Fruit fly (Drosophila melanogaster) whole organism, prepupa: ENCODE results near the gene RIOK2.

Source experiments
- Gug ChIP-seq: fragments of 200-800 bp; sonication (Bioruptor generic); IDR thresholded peaks from 2 replicates; pipeline ENCODE4 v1.3.6; 2022; ENCODE audit warnings: missing biosample characterization, missing genetic modification characterization
- Sox102F ChIP-seq: fragments of 200-800 bp; sonication (Bioruptor generic); optimal IDR thresholded peaks from 2 replicates; lab custom pipeline; 2016; ENCODE audit warnings: missing biosample characterization, mild to moderate bottlenecking, missing genetic modification characterization

- TF ChIP-seq Gug (GFP tag; lab: Robert Waterston, UW) (no peak), Sox102F (GFP tag; lab: Kevin White, UChicago) (no peak)
Observed at dm6 chr3R:25219018-25219417, 46.6 kb upstream of the RIOK2 start, which contains the start of gene CG31103.
